Worm (Caenorhabditis elegans): ENCODE measurements around the gene sri-67.

- TF ChIP-seq ztf-11 (tag; optimal IDR thresholded peaks at IDR 0.05) (no peak), elt-1 (tag; optimal IDR thresholded peaks at IDR 0.05; ENCODE audit: borderline replicate concordance, insufficient read depth) (no peak), lin-32 (GFP tag; optimal IDR thresholded peaks at IDR 0.05) (no peak), nhr-76 (tag; optimal IDR thresholded peaks at IDR 0.05) (no peak), mls-2 (tag; optimal IDR thresholded peaks at IDR 0.05) (no peak), unc-62 (GFP tag; optimal IDR thresholded peaks at IDR 0.05) (no peak), nhr-28 (tag; optimal IDR thresholded peaks at IDR 0.05) (no peak), lin-13 (tag; optimal IDR thresholded peaks at IDR 0.05) (no peak), tbx-8 (GFP tag; optimal IDR thresholded peaks at IDR 0.05) (no peak), nhr-237 (tag; optimal IDR thresholded peaks at IDR 0.05) (no peak), lsy-2 (tag; optimal IDR thresholded peaks at IDR 0.05) (no peak), cnd-1 (tag; optimal IDR thresholded peaks at IDR 0.05) (no peak), pha-4 (tag; optimal IDR thresholded peaks at IDR 0.05) (no peak)
Observed at ce11 chrV:20034912-20035311, 47.1 kb downstream of the sri-67 start.
